Worm (Caenorhabditis elegans): ENCODE results near the gene btb-14.

Gene btb-14

DNA sequence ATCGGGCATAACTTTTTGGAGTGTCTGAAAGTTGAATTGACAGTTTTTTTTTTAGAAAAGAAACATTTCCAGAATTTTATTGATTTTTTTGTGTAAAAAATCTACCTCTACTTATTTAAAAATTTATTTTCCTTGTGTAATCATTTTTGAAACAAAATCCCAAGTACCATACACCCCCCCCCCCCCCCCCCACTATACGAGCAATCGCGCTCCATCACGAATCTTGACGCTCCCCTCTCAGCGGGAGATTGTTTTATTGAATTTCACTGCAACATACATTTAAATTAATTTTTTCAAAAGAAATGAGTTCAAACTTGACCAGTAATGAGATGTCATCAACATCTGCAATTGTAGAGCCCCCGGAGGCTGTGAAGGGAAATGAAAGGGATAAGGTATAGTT lies 43.6 kb upstream of the btb-14 start, which contains the start of gene sop-2:
TSS of gene sop-2 (plus strand) at position 301 of the 400 bp plus-strand sequence.
- no peak for TF ChIP-seq ztf-4 (tag; optimal IDR thresholded peaks at IDR 0.05)
- TF ChIP-seq pqm-1 (tag; optimal IDR thresholded peaks at IDR 0.05): no peak
- TF ChIP-seq fkh-10 (GFP tag; optimal IDR thresholded peaks at IDR 0.05): no peak
- no peak for TF ChIP-seq elt-3 (tag; optimal IDR thresholded peaks at IDR 0.05)
- no peak for TF ChIP-seq lsy-12 (tag; optimal IDR thresholded peaks at IDR 0.05)
- TF ChIP-seq nhr-25 (tag; optimal IDR thresholded peaks at IDR 0.05): no peak
- no peak for TF ChIP-seq nhr-11 (tag; optimal IDR thresholded peaks at IDR 0.05)
- no peak for TF ChIP-seq nfya-1 (tag; optimal IDR thresholded peaks at IDR 0.05; ENCODE audit: insufficient read depth)
- TF ChIP-seq hmg-11 (tag; optimal IDR thresholded peaks at IDR 0.05): no peak
- TF ChIP-seq ceh-82 (tag; optimal IDR thresholded peaks at IDR 0.05): no peak
- TF ChIP-seq egl-27 (tag; optimal IDR thresholded peaks at IDR 0.05): no peak
- TF ChIP-seq nhr-237 (tag; optimal IDR thresholded peaks at IDR 0.05): no peak
- no peak for TF ChIP-seq nhr-76 (tag; optimal IDR thresholded peaks at IDR 0.05)

DNA sequence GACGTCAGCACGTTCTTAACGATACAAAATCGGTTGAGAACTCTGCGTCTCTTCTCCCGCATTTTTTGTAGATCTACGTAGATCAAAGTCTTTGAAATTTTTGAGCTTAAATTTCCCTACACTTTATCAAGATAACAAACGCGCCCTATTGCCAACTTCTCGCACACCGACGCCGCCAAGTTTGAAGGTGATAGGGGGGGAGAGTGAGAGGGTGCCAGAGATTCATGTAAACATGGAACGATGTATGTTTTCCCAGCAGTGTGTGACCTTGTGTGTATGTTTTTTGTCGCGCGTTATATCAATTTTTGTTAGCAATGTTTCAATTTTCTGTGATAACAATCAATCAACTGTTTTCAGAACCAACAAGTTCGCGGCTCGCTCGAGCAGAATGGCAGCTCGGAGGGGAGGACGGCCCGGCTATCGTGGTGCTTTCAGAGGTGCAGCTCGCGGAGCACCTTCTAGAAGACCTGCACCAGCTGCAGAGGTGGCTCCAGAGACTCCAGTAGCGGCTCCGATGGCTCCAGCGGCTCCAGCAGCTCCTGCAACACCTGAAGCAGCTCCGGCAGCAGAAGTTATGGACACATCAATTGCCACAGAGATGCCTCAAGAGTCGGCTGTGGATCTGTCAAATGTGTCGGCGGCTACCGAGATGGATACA lies 41.6 kb upstream of the btb-14 start:
- TF ChIP-seq nhr-23 (tag; optimal IDR thresholded peaks at IDR 0.05) (peak; percentile 16), pha-4 (tag; optimal IDR thresholded peaks at IDR 0.05) (peak; percentile 83), nhr-25 (tag; optimal IDR thresholded peaks at IDR 0.05) (peak; percentile 25), nhr-67 (tag; optimal IDR thresholded peaks at IDR 0.05) (no peak), fkh-10 (GFP tag; optimal IDR thresholded peaks at IDR 0.05) (no peak), nfya-1 (tag; optimal IDR thresholded peaks at IDR 0.05; ENCODE audit: insufficient read depth) (peak; percentile 8)

DNA sequence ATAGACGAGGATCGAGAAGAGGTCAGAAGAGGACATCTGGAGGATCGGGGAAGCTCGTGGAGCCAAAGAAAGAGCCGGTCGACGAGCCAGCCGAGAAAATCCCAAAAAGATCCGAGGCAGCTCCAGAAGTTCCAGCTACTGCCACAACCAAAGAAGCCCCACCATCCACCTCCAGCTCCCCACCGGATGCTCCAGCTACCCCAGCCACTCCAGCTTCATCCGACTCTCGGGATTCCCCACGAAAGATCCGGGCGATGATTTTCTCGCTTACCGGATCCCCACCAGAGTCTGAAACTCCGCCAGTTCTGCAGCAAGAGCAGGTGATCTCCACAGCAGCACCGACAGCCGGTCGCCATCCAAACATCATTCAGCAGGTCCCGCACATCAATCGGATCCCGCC lies 40.3 kb upstream of the btb-14 start:
- TF ChIP-seq lsy-12 (tag; optimal IDR thresholded peaks at IDR 0.05) (no peak), sea-2 (GFP tag; optimal IDR thresholded peaks at IDR 0.05) (no peak), mdl-1 (tag; optimal IDR thresholded peaks at IDR 0.05) (no peak), ama-1 (optimal IDR thresholded peaks at IDR 0.05) (no peak), lin-39 (tag; optimal IDR thresholded peaks at IDR 0.05) (no peak)

DNA sequence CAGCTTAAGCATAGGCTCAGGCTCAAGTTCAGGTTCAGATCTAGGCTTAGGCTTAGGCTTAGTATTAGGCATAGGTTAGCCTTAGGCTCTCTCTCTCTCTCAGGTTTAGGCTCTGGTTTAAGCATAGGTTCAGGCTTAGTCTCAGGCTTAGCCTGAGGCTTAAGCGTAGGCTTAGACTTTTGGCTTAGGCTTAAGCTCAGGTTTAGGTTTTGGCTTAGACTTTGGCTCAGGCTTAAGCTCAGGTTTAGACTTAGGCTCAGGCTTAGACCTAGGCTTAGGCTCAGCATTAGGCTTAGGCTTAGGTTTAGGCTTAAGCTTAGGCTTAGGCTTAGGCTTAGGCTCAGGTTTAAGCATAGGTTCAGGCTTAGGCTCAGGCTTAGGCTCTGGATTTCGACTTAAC lies 39.6 kb upstream of the btb-14 start:
- no peak for TF ChIP-seq ceh-9 (tag; optimal IDR thresholded peaks at IDR 0.05)
- no peak for TF ChIP-seq mdl-1 (tag; optimal IDR thresholded peaks at IDR 0.05)
- TF ChIP-seq sea-2 (GFP tag; optimal IDR thresholded peaks at IDR 0.05): no peak
- no peak for TF ChIP-seq ceh-82 (tag; optimal IDR thresholded peaks at IDR 0.05)
- no peak for TF ChIP-seq snpc-4 (tag; optimal IDR thresholded peaks at IDR 0.05)
- TF ChIP-seq lsy-12 (tag; optimal IDR thresholded peaks at IDR 0.05): no peak
- no peak for TF ChIP-seq ama-1 (optimal IDR thresholded peaks at IDR 0.05)
- TF ChIP-seq pha-4 (tag; optimal IDR thresholded peaks at IDR 0.05): no peak
- no peak for TF ChIP-seq nhr-237 (tag; optimal IDR thresholded peaks at IDR 0.05)
- no peak for TF ChIP-seq elt-1 (tag; optimal IDR thresholded peaks at IDR 0.05)
- TF ChIP-seq daf-12 (tag; optimal IDR thresholded peaks at IDR 0.05): no peak
- TF ChIP-seq unc-62 (GFP tag; optimal IDR thresholded peaks at IDR 0.05): no peak
- no peak for TF ChIP-seq egl-27 (tag; optimal IDR thresholded peaks at IDR 0.05)

DNA sequence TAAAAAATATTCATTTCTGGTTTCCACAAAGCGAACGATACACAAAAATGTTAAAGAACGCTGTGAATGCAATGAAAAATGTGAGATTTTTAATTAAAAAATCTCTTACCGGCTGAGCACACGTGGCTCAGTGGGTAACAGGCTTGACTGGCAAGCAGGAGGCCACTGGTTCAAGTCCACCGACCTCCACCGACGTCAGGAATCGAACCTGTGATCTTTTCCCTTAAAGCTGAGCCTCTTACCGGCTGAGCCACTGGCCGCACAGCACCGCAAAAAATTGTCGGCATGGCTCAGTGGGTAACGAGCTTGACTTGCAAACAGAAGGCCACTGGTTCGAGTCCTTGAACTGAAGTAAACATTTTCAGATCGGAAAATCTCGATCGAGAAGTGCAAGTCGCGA lies 38.5 kb upstream of the btb-14 start, which contains the start of gene C44C11.6:
TSS of gene C44C11.6 (plus strand) at position 23 of the 400 bp plus-strand sequence.
- TF ChIP-seq nhr-25 (tag; optimal IDR thresholded peaks at IDR 0.05) (no peak), nhr-28 (tag; optimal IDR thresholded peaks at IDR 0.05) (no peak), nhr-76 (tag; optimal IDR thresholded peaks at IDR 0.05) (no peak), elt-2 (tag; optimal IDR thresholded peaks at IDR 0.05) (peak; percentile 30), R02D3.7 (tag; optimal IDR thresholded peaks at IDR 0.05) (no peak), ztf-4 (tag; optimal IDR thresholded peaks at IDR 0.05) (no peak), daf-12 (tag; optimal IDR thresholded peaks at IDR 0.05) (no peak)

DNA sequence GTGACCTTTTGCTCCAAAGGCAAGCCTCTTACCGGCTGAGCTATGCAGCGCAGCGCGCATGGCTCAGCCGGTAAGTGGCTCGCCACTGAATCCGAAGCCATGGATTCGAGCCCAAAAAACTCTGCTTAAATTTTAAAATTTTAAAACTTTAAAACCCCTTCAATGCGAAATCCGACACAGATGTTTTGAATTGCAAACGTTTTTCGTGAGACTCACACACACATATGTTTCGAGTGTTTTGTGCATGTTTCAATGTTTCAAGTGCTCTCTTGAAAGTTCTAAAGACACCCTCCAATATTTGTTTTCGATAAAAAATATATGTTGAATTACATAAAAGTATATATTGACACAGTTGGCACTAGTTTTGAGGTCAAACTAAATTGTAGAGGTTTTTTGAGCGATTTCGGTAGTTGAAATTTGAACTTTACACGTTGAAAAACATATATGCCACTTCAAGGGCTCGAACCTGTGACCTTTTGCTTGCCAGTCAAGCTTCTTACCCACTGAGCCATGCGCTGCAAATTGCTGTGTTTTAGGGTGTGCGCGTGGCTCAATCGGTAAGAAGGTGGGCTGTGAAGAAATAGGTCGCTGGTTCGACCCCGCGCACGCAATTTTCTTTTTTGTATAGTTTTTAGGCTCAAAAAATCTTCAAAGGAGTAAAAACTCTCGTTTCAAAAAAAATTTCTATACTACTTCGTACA lies 36.8 kb upstream of the btb-14 start:
- TF ChIP-seq ceh-9 (tag; optimal IDR thresholded peaks at IDR 0.05): no peak
- no peak for TF ChIP-seq elt-3 (tag; optimal IDR thresholded peaks at IDR 0.05)
- no peak for TF ChIP-seq egl-5 (tag; optimal IDR thresholded peaks at IDR 0.05)
- TF ChIP-seq nhr-76 (tag; optimal IDR thresholded peaks at IDR 0.05): no peak
- peak; percentile 45 for TF ChIP-seq pha-4 (tag; optimal IDR thresholded peaks at IDR 0.05)
- no peak for TF ChIP-seq ztf-11 (tag; optimal IDR thresholded peaks at IDR 0.05)
- no peak for TF ChIP-seq daf-12 (tag; optimal IDR thresholded peaks at IDR 0.05)

Data from whole organism, L3 larva.